Worm (Caenorhabditis elegans): ENCODE results near the gene oac-14.

Gene oac-14

ce11 chrX:10132546-10133032 is 9.2 kb downstream of the oac-14 start:
- TF ChIP-seq mep-1 (tag; optimal IDR thresholded peaks at IDR 0.05): peak; percentile 28
- TF ChIP-seq M03D4.4 (tag; optimal IDR thresholded peaks at IDR 0.05): peak; percentile 84
- peak; percentile 22 for TF ChIP-seq elt-1 (tag; optimal IDR thresholded peaks at IDR 0.05; ENCODE audit: borderline replicate concordance, insufficient read depth)
- peak; percentile 88 for TF ChIP-seq ceh-83 (GFP tag; optimal IDR thresholded peaks at IDR 0.05)
- TF ChIP-seq bed-3 (GFP tag; optimal IDR thresholded peaks at IDR 0.05): peak; percentile 65
- peak; percentile 49 for TF ChIP-seq tbx-8 (GFP tag; optimal IDR thresholded peaks at IDR 0.05)
- TF ChIP-seq ham-2 (GFP tag; optimal IDR thresholded peaks at IDR 0.05): peak; percentile 59
- TF ChIP-seq unc-62 (GFP tag; optimal IDR thresholded peaks at IDR 0.05): peak; percentile 38
- peak; percentile 23 for TF ChIP-seq ces-1 (GFP tag; optimal IDR thresholded peaks at IDR 0.05)
- TF ChIP-seq unc-120 (tag; optimal IDR thresholded peaks at IDR 0.05; ENCODE audit: poor library complexity, severe bottlenecking): peak; percentile 64
- TF ChIP-seq mls-2 (tag; optimal IDR thresholded peaks at IDR 0.05): peak; percentile 81
- TF ChIP-seq pha-4 (tag; optimal IDR thresholded peaks at IDR 0.05): peak; percentile 53
- TF ChIP-seq drap-1 (GFP tag; optimal IDR thresholded peaks at IDR 0.05): peak; percentile 86
- TF ChIP-seq sptf-1 (tag; optimal IDR thresholded peaks at IDR 0.05): peak; percentile 82
- TF ChIP-seq cnd-1 (tag; optimal IDR thresholded peaks at IDR 0.05): peak; percentile 81
- TF ChIP-seq ceh-43 (GFP tag; optimal IDR thresholded peaks at IDR 0.05): peak; percentile 29
- TF ChIP-seq lin-32 (GFP tag; optimal IDR thresholded peaks at IDR 0.05): peak; percentile 60
- peak; percentile 70 for TF ChIP-seq sem-2 (GFP tag; optimal IDR thresholded peaks at IDR 0.05)
- TF ChIP-seq flh-1 (GFP tag; optimal IDR thresholded peaks at IDR 0.05): peak; percentile 21

- TF ChIP-seq ces-1 (GFP tag; optimal IDR thresholded peaks at IDR 0.05): no peak
- peak; percentile 70 for TF ChIP-seq unc-62 (GFP tag; optimal IDR thresholded peaks at IDR 0.05)
- no peak for TF ChIP-seq zip-8 (tag; optimal IDR thresholded peaks at IDR 0.05)
- TF ChIP-seq hlh-1 (tag; optimal IDR thresholded peaks at IDR 0.05): peak; percentile 23
- no peak for TF ChIP-seq elt-3 (tag; optimal IDR thresholded peaks at IDR 0.05)
Observed at ce11 chrX:10130159-10130558, 11.7 kb downstream of the oac-14 start.

- no peak for TF ChIP-seq snpc-4 (tag; optimal IDR thresholded peaks at IDR 0.05)
- peak; percentile 22 for TF ChIP-seq ceh-83 (GFP tag; optimal IDR thresholded peaks at IDR 0.05)
Observed at ce11 chrX:10124338-10124737, 17.5 kb downstream of the oac-14 start.

- TF ChIP-seq lin-13 (tag; optimal IDR thresholded peaks at IDR 0.05): no peak
- no peak for TF ChIP-seq snpc-4 (tag; optimal IDR thresholded peaks at IDR 0.05)
- TF ChIP-seq nhr-237 (tag; optimal IDR thresholded peaks at IDR 0.05): no peak
- no peak for TF ChIP-seq mep-1 (tag; optimal IDR thresholded peaks at IDR 0.05)
- no peak for TF ChIP-seq mab-5 (tag; optimal IDR thresholded peaks at IDR 0.05)
- no peak for TF ChIP-seq nhr-2 (tag; optimal IDR thresholded peaks at IDR 0.05)
- no peak for TF ChIP-seq sem-2 (GFP tag; optimal IDR thresholded peaks at IDR 0.05)
- TF ChIP-seq ztf-11 (tag; optimal IDR thresholded peaks at IDR 0.05): no peak
- TF ChIP-seq nhr-28 (tag; optimal IDR thresholded peaks at IDR 0.05): no peak
- TF ChIP-seq hlh-1 (tag; optimal IDR thresholded peaks at IDR 0.05): no peak
- TF ChIP-seq elt-3 (tag; optimal IDR thresholded peaks at IDR 0.05): no peak
- no peak for TF ChIP-seq lin-32 (GFP tag; optimal IDR thresholded peaks at IDR 0.05)
- TF ChIP-seq ceh-39 (tag; optimal IDR thresholded peaks at IDR 0.05): no peak
- TF ChIP-seq cnd-1 (tag; optimal IDR thresholded peaks at IDR 0.05): no peak
- TF ChIP-seq mls-2 (tag; optimal IDR thresholded peaks at IDR 0.05): no peak
- TF ChIP-seq unc-39 (tag; optimal IDR thresholded peaks at IDR 0.05): no peak
- no peak for TF ChIP-seq drap-1 (GFP tag; optimal IDR thresholded peaks at IDR 0.05)
- no peak for TF ChIP-seq pha-4 (tag; optimal IDR thresholded peaks at IDR 0.05)
- no peak for TF ChIP-seq ham-2 (GFP tag; optimal IDR thresholded peaks at IDR 0.05)
Observed at ce11 chrX:10123015-10123414, 18.8 kb downstream of the oac-14 start.

- TF ChIP-seq hlh-1 (tag; optimal IDR thresholded peaks at IDR 0.05) (no peak), mls-2 (tag; optimal IDR thresholded peaks at IDR 0.05) (no peak), elt-1 (tag; optimal IDR thresholded peaks at IDR 0.05; ENCODE audit: borderline replicate concordance, insufficient read depth) (no peak), lin-13 (tag; optimal IDR thresholded peaks at IDR 0.05) (no peak), blmp-1 (tag; optimal IDR thresholded peaks at IDR 0.05) (no peak), unc-39 (tag; optimal IDR thresholded peaks at IDR 0.05) (no peak), bed-3 (GFP tag; optimal IDR thresholded peaks at IDR 0.05) (no peak), nhr-76 (tag; optimal IDR thresholded peaks at IDR 0.05) (no peak), ceh-39 (tag; optimal IDR thresholded peaks at IDR 0.05) (no peak), M03D4.4 (tag; optimal IDR thresholded peaks at IDR 0.05) (no peak), ceh-43 (GFP tag; optimal IDR thresholded peaks at IDR 0.05) (no peak), mab-5 (tag; optimal IDR thresholded peaks at IDR 0.05) (no peak), sptf-1 (tag; optimal IDR thresholded peaks at IDR 0.05) (no peak), unc-62 (GFP tag; optimal IDR thresholded peaks at IDR 0.05) (no peak), lin-32 (GFP tag; optimal IDR thresholded peaks at IDR 0.05) (no peak), elt-3 (tag; optimal IDR thresholded peaks at IDR 0.05) (no peak), ces-1 (GFP tag; optimal IDR thresholded peaks at IDR 0.05) (no peak), nhr-12 (tag; optimal IDR thresholded peaks at IDR 0.05) (no peak), sem-2 (GFP tag; optimal IDR thresholded peaks at IDR 0.05) (no peak), nhr-28 (tag; optimal IDR thresholded peaks at IDR 0.05) (no peak)
Observed at ce11 chrX:10113677-10114076, 28.1 kb downstream of the oac-14 start.
